Worm (Caenorhabditis elegans): ENCODE data around the gene spp-16.

Gene spp-16

ce11 chrV:10925658-10926057 lies 24.6 kb upstream of the spp-16 start:
- TF ChIP-seq fkh-10 (GFP tag; optimal IDR thresholded peaks at IDR 0.05) (no peak), unc-39 (tag; optimal IDR thresholded peaks at IDR 0.05) (no peak), nhr-67 (tag; optimal IDR thresholded peaks at IDR 0.05) (no peak), zag-1 (tag; optimal IDR thresholded peaks at IDR 0.05) (no peak), ama-1 (optimal IDR thresholded peaks at IDR 0.05) (no peak), elt-3 (tag; optimal IDR thresholded peaks at IDR 0.05) (no peak), nhr-23 (tag; optimal IDR thresholded peaks at IDR 0.05) (no peak)

- TF ChIP-seq nhr-77 (tag; optimal IDR thresholded peaks at IDR 0.05) (no peak), hmg-11 (tag; optimal IDR thresholded peaks at IDR 0.05) (no peak), ceh-82 (tag; optimal IDR thresholded peaks at IDR 0.05) (no peak), nhr-237 (tag; optimal IDR thresholded peaks at IDR 0.05) (no peak), mml-1 (tag; optimal IDR thresholded peaks at IDR 0.05) (no peak), egl-5 (tag; optimal IDR thresholded peaks at IDR 0.05) (no peak), ama-1 (optimal IDR thresholded peaks at IDR 0.05) (no peak), zag-1 (tag; optimal IDR thresholded peaks at IDR 0.05) (no peak), elt-3 (tag; optimal IDR thresholded peaks at IDR 0.05) (no peak), egl-27 (tag; optimal IDR thresholded peaks at IDR 0.05) (no peak), R02D3.7 (tag; optimal IDR thresholded peaks at IDR 0.05) (no peak), nhr-67 (tag; optimal IDR thresholded peaks at IDR 0.05) (no peak)
Observed at ce11 chrV:10924731-10925130, 23.6 kb upstream of the spp-16 start, which contains the start of gene F58B4.6. Gene F58B4.6 (plus strand): TSS chrV:10925031.

ce11 chrV:10923229-10923628 lies 22.1 kb upstream of the spp-16 start, which contains the start of gene F58B4.7:
Gene F58B4.7 (minus strand): TSS chrV:10923329.
- TF ChIP-seq eor-1 (tag; optimal IDR thresholded peaks at IDR 0.05), result no peak
- no peak for TF ChIP-seq egl-27 (tag; optimal IDR thresholded peaks at IDR 0.05)
- no peak for TF ChIP-seq aly-2 (tag; optimal IDR thresholded peaks at IDR 0.05)
- no peak for TF ChIP-seq ZK546.5 (tag; optimal IDR thresholded peaks at IDR 0.05)
- TF ChIP-seq skn-1 (tag; optimal IDR thresholded peaks at IDR 0.05), result no peak
- TF ChIP-seq ztf-11 (tag; optimal IDR thresholded peaks at IDR 0.05), result no peak
- no peak for TF ChIP-seq ceh-82 (tag; optimal IDR thresholded peaks at IDR 0.05)
- no peak for TF ChIP-seq ztf-4 (tag; optimal IDR thresholded peaks at IDR 0.05)
- no peak for TF ChIP-seq fkh-2 (tag; optimal IDR thresholded peaks at IDR 0.05)
- TF ChIP-seq nhr-23 (tag; optimal IDR thresholded peaks at IDR 0.05), result no peak
- no peak for TF ChIP-seq daf-12 (tag; optimal IDR thresholded peaks at IDR 0.05)
- TF ChIP-seq pha-4 (tag; optimal IDR thresholded peaks at IDR 0.05), result no peak
- no peak for TF ChIP-seq nhr-11 (tag; optimal IDR thresholded peaks at IDR 0.05)
- TF ChIP-seq fos-1 (tag; optimal IDR thresholded peaks at IDR 0.05), result no peak
- TF ChIP-seq ama-1 (optimal IDR thresholded peaks at IDR 0.05), result no peak

- TF ChIP-seq mdl-1 (tag; optimal IDR thresholded peaks at IDR 0.05) (no peak), ztf-11 (tag; optimal IDR thresholded peaks at IDR 0.05) (no peak), nhr-237 (tag; optimal IDR thresholded peaks at IDR 0.05) (no peak), jun-1 (tag; optimal IDR thresholded peaks at IDR 0.05) (no peak), elt-1 (tag; optimal IDR thresholded peaks at IDR 0.05) (no peak), pha-4 (tag; optimal IDR thresholded peaks at IDR 0.05) (no peak), nhr-11 (tag; optimal IDR thresholded peaks at IDR 0.05) (no peak), ama-1 (optimal IDR thresholded peaks at IDR 0.05) (no peak), aly-2 (tag; optimal IDR thresholded peaks at IDR 0.05) (no peak), fkh-2 (tag; optimal IDR thresholded peaks at IDR 0.05) (no peak), ceh-9 (tag; optimal IDR thresholded peaks at IDR 0.05) (no peak), daf-12 (tag; optimal IDR thresholded peaks at IDR 0.05) (no peak), elt-2 (tag; optimal IDR thresholded peaks at IDR 0.05) (no peak), hmg-11 (tag; optimal IDR thresholded peaks at IDR 0.05) (no peak)
Observed at ce11 chrV:10921747-10922146, 20.6 kb upstream of the spp-16 start, which contains the start of gene nas-31. Gene nas-31 (minus strand): TSS chrV:10921847.

ce11 chrV:10918373-10918772 lies 17.3 kb upstream of the spp-16 start, which contains the start of gene F58B4.2:
Gene F58B4.2 (minus strand): TSS chrV:10918473.
- TF ChIP-seq nhr-237 (tag; optimal IDR thresholded peaks at IDR 0.05) (no peak), jun-1 (tag; optimal IDR thresholded peaks at IDR 0.05) (no peak), nhr-23 (tag; optimal IDR thresholded peaks at IDR 0.05) (no peak), nhr-28 (tag; optimal IDR thresholded peaks at IDR 0.05) (no peak), ceh-9 (tag; optimal IDR thresholded peaks at IDR 0.05) (no peak), tbx-2 (tag; optimal IDR thresholded peaks at IDR 0.05) (no peak), eor-1 (tag; optimal IDR thresholded peaks at IDR 0.05) (no peak), elt-2 (tag; optimal IDR thresholded peaks at IDR 0.05) (no peak), ztf-11 (tag; optimal IDR thresholded peaks at IDR 0.05) (no peak), aly-2 (tag; optimal IDR thresholded peaks at IDR 0.05) (no peak), mml-1 (tag; optimal IDR thresholded peaks at IDR 0.05) (no peak), fkh-10 (GFP tag; optimal IDR thresholded peaks at IDR 0.05) (no peak), lsy-12 (tag; optimal IDR thresholded peaks at IDR 0.05) (no peak), lin-15B (tag; optimal IDR thresholded peaks at IDR 0.05) (no peak)
